Fruit fly (Drosophila melanogaster) whole organism, embryonic: Measurements from ENCODE around the gene pigs.
A peak's percentile ranks its signal among the peaks of the same experiment; 100 is the strongest.

ENCODE experiments used
- Abd-B ChIP-seq: fragments of 200-800 bp; sonication (Bioruptor generic); optimal IDR thresholded peaks from 2 replicates; lab custom pipeline; 2018; ENCODE audit warnings: missing biosample characterization, mild to moderate bottlenecking, missing genetic modification characterization, moderate library complexity
- BEAF-32 ChIP-seq: fragments of 200-800 bp; sonication (Bioruptor generic); optimal IDR thresholded peaks from 3 replicates; lab custom pipeline; 2017; ENCODE audit warnings: missing biosample characterization, missing genetic modification characterization, mild to moderate bottlenecking, moderate library complexity, missing genetic modification reagents
- Bdp1 ChIP-seq: fragments of 200-800 bp; sonication (Bioruptor generic); optimal IDR thresholded peaks from 3 replicates; lab custom pipeline; 2016; ENCODE audit warnings: missing biosample characterization, missing genetic modification characterization
- Bgb ChIP-seq: fragments of 200-800 bp; sonication (Bioruptor generic); IDR thresholded peaks from 2 replicates; pipeline ENCODE4 v1.3.6; 2022; ENCODE audit warnings: missing biosample characterization, missing genetic modification characterization; ENCODE audit not compliant: partially characterized antibody
- CG11085 ChIP-seq: fragments of 200-800 bp; sonication (Bioruptor generic); IDR thresholded peaks from 2 replicates; pipeline ENCODE4 v1.3.6; 2022; ENCODE audit warnings: missing biosample characterization, missing genetic modification characterization
- CG12659 ChIP-seq: fragments of 200-800 bp; sonication (Bioruptor generic); optimal IDR thresholded peaks from 3 replicates; lab custom pipeline; 2017; ENCODE audit warnings: mild to moderate bottlenecking, missing biosample characterization, missing genetic modification reagents, missing genetic modification characterization
- CG14710 ChIP-seq: fragments of 200-800 bp; sonication (Bioruptor generic); optimal IDR thresholded peaks from 3 replicates; lab custom pipeline; 2019; ENCODE audit warnings: missing biosample characterization, mild to moderate bottlenecking, missing genetic modification characterization, moderate library complexity
- CG2116 ChIP-seq: fragments of 200-800 bp; sonication (Bioruptor generic); optimal IDR thresholded peaks from 3 replicates; lab custom pipeline; 2018; ENCODE audit warnings: missing biosample characterization, mild to moderate bottlenecking, missing genetic modification characterization
- CG2712 ChIP-seq: fragments of 200-800 bp; optimal IDR thresholded peaks from 3 replicates; lab custom pipeline; 2019; ENCODE audit warnings: missing biosample characterization, mild to moderate bottlenecking, missing genetic modification characterization, moderate library complexity
- CG34224 ChIP-seq: fragments of 200-800 bp; sonication (Bioruptor generic); IDR thresholded peaks from 3 replicates; pipeline ENCODE4 v1.3.6; 2022; ENCODE audit warnings: missing biosample characterization, missing genetic modification characterization; ENCODE audit not compliant: partially characterized antibody
- CG34376 ChIP-seq: fragments of 200-800 bp; sonication (Bioruptor generic); optimal IDR thresholded peaks from 2 replicates; lab custom pipeline; 2018; ENCODE audit warnings: missing biosample characterization, mild to moderate bottlenecking, missing genetic modification characterization
- CG42726 ChIP-seq: fragments of 200-800 bp; sonication (Bioruptor generic); IDR thresholded peaks from 2 replicates; pipeline ENCODE4 v1.3.6; 2022; ENCODE audit warnings: missing biosample characterization, missing genetic modification characterization; ENCODE audit not compliant: partially characterized antibody
- CG6791 ChIP-seq: fragments of 200-800 bp; sonication (Bioruptor generic); IDR thresholded peaks from 3 replicates; pipeline ENCODE4 v1.3.6; 2022; ENCODE audit warnings: missing biosample characterization, missing genetic modification characterization; ENCODE audit not compliant: partially characterized antibody
- CG8290 ChIP-seq, 3 experiments: fragments of 200-800 bp; sonication (Bioruptor generic); optimal IDR thresholded peaks; 2 replicates each; lab custom pipeline; 2016 to 2019; ENCODE audit warnings: missing biosample characterization in 3 of 3, missing genetic modification characterization in 3 of 3, mild to moderate bottlenecking in 2 of 3, moderate library complexity in 1 of 3
- Ets97D ChIP-seq: fragments of 200-800 bp; sonication (Bioruptor generic); optimal IDR thresholded peaks from 3 replicates; lab custom pipeline; 2016; ENCODE audit warnings: missing biosample characterization, missing genetic modification characterization
- Fer1 ChIP-seq: fragments of 200-800 bp; sonication (Bioruptor generic); optimal IDR thresholded peaks from 2 replicates; lab custom pipeline; 2017; ENCODE audit warnings: missing biosample characterization, mild to moderate bottlenecking, missing genetic modification characterization
- Lhr ChIP-seq: fragments of 200-800 bp; sonication (Bioruptor generic); optimal IDR thresholded peaks from 3 replicates; lab custom pipeline; 2017; ENCODE audit warnings: mild to moderate bottlenecking, missing biosample characterization, missing genetic modification reagents, missing genetic modification characterization
- MBD-R2 ChIP-seq: fragments of 200-800 bp; sonication (Bioruptor generic); IDR thresholded peaks from 2 replicates; pipeline ENCODE4 v1.3.6; 2022; ENCODE audit warnings: missing biosample characterization, missing genetic modification characterization
- MESR4 ChIP-seq: fragments of 200-800 bp; sonication (Bioruptor generic); optimal IDR thresholded peaks from 2 replicates; lab custom pipeline; 2018; ENCODE audit warnings: missing biosample characterization, mild to moderate bottlenecking, missing genetic modification characterization, moderate library complexity
- Med ChIP-seq: fragments of 200-800 bp; sonication (Bioruptor generic); peaks from one replicate; lab custom pipeline; 2016; ENCODE audit warnings: missing biosample characterization, missing genetic modification characterization, mild to moderate bottlenecking, inconsistent platforms, moderate library complexity
- Myb ChIP-seq: fragments of 200-800 bp; sonication (Bioruptor generic); optimal IDR thresholded peaks from 2 replicates; lab custom pipeline; 2016; ENCODE audit warnings: missing biosample characterization, missing genetic modification characterization
- Pdp1 ChIP-seq, 2 experiments: fragments of 200-800 bp; sonication (Bioruptor generic); optimal IDR thresholded peaks; 3 replicates each; lab custom pipeline; 2016; ENCODE audit warnings: missing biosample characterization in 2 of 2, missing genetic modification characterization in 2 of 2, mild to moderate bottlenecking in 1 of 2, moderate library complexity in 1 of 2
- Scr ChIP-seq: fragments of 200-800 bp; sonication (Bioruptor generic); IDR thresholded peaks from 2 replicates; pipeline ENCODE4 v1.3.6; 2022; ENCODE audit warnings: missing biosample characterization, missing genetic modification characterization; ENCODE audit not compliant: partially characterized antibody
- Sry-δ ChIP-seq: fragments of 200-800 bp; sonication (Bioruptor generic); optimal IDR thresholded peaks from 2 replicates; lab custom pipeline; 2016; ENCODE audit warnings: missing biosample characterization, missing genetic modification characterization
- amos ChIP-seq: fragments of 200-800 bp; sonication (Bioruptor generic); IDR thresholded peaks from 2 replicates; pipeline ENCODE4 v1.3.6; 2022; ENCODE audit warnings: missing biosample characterization, missing genetic modification characterization; ENCODE audit not compliant: partially characterized antibody
- ato ChIP-seq: fragments of 200-800 bp; sonication (Bioruptor generic); IDR thresholded peaks from 2 replicates; pipeline ENCODE4 v1.3.6; 2022; ENCODE audit warnings: missing biosample characterization, missing genetic modification characterization; ENCODE audit not compliant: partially characterized antibody
- bowl ChIP-seq: fragments of 200-800 bp; sonication (Bioruptor generic); IDR thresholded peaks from 2 replicates; pipeline ENCODE4 v1.3.6; 2022; ENCODE audit warnings: missing biosample characterization, missing genetic modification characterization
- en ChIP-seq: fragments of 200-800 bp; sonication (Bioruptor generic); optimal IDR thresholded peaks from 2 replicates; lab custom pipeline; 2016; ENCODE audit warnings: missing biosample characterization, missing genetic modification characterization
- gcm2 ChIP-seq: fragments of 200-800 bp; sonication (Bioruptor generic); optimal IDR thresholded peaks from 2 replicates; lab custom pipeline; 2016; ENCODE audit warnings: missing biosample characterization, missing genetic modification characterization
- gfzf ChIP-seq: fragments of 200-800 bp; sonication (Bioruptor generic); optimal IDR thresholded peaks from 2 replicates; lab custom pipeline; 2016; ENCODE audit warnings: missing biosample characterization, mild to moderate bottlenecking, missing genetic modification characterization, moderate library complexity
- hth ChIP-seq: fragments of >200 bp; optimal IDR thresholded peaks from 2 replicates; lab custom pipeline; 2017; ENCODE audit warnings: inconsistent platforms
- insv ChIP-seq, 2 experiments: fragments of 200-800 bp; sonication (Bioruptor generic); optimal IDR thresholded peaks; 3 replicates each; lab custom pipeline; 2016 to 2018; ENCODE audit warnings: missing biosample characterization in 2 of 2, missing genetic modification characterization in 2 of 2
- kah ChIP-seq: fragments of 200-800 bp; sonication (Bioruptor generic); optimal IDR thresholded peaks from 2 replicates; lab custom pipeline; 2018; ENCODE audit warnings: missing biosample characterization, mild to moderate bottlenecking, missing genetic modification characterization
- knrl ChIP-seq: fragments of 200-800 bp; sonication (Bioruptor generic); IDR thresholded peaks from 3 replicates; pipeline ENCODE4 v1.3.6; 2022; ENCODE audit warnings: missing biosample characterization, missing genetic modification characterization; ENCODE audit not compliant: partially characterized antibody
- nerfin-2 ChIP-seq: fragments of 200-800 bp; sonication (Bioruptor generic); IDR thresholded peaks from 2 replicates; pipeline ENCODE4 v1.3.6; 2022; ENCODE audit warnings: missing biosample characterization, missing genetic modification characterization; ENCODE audit not compliant: partially characterized antibody
- onecut ChIP-seq: fragments of 200-800 bp; sonication (Bioruptor generic); IDR thresholded peaks from 2 replicates; pipeline ENCODE4 v1.3.6; 2022; ENCODE audit warnings: missing biosample characterization, missing genetic modification characterization
- org-1 ChIP-seq: fragments of 200-800 bp; sonication (Bioruptor generic); optimal IDR thresholded peaks from 2 replicates; lab custom pipeline; 2017; ENCODE audit warnings: missing biosample characterization, missing genetic modification characterization
- pfk ChIP-seq: fragments of 200-800 bp; sonication (Bioruptor generic); optimal IDR thresholded peaks from 2 replicates; lab custom pipeline; 2018; ENCODE audit warnings: missing biosample characterization, mild to moderate bottlenecking, missing genetic modification characterization, moderate library complexity
- pita ChIP-seq: fragments of 200-800 bp; sonication (Bioruptor generic); optimal IDR thresholded peaks from 2 replicates; lab custom pipeline; 2017; ENCODE audit warnings: missing biosample characterization, mild to moderate bottlenecking, missing genetic modification characterization
- sens ChIP-seq: fragments of 200-800 bp; sonication (Bioruptor generic); peaks from one replicate; lab custom pipeline; 2016; ENCODE audit warnings: missing biosample characterization, missing genetic modification characterization
- sna ChIP-seq: fragments of 200-800 bp; sonication (Bioruptor generic); IDR thresholded peaks from 2 replicates; pipeline ENCODE4 v1.3.6; 2022; ENCODE audit warnings: missing biosample characterization, missing genetic modification characterization; ENCODE audit not compliant: partially characterized antibody
- tap ChIP-seq: fragments of 200-800 bp; optimal IDR thresholded peaks from 3 replicates; lab custom pipeline; 2019; ENCODE audit warnings: missing biosample characterization, mild to moderate bottlenecking, missing genetic modification characterization, moderate library complexity
- tna ChIP-seq: fragments of 200-800 bp; sonication (Bioruptor generic); IDR thresholded peaks from 2 replicates; pipeline ENCODE4 v1.3.6; 2022; ENCODE audit warnings: missing biosample characterization, missing genetic modification characterization; ENCODE audit not compliant: partially characterized antibody
- trem ChIP-seq: fragments of 200-800 bp; optimal IDR thresholded peaks from 3 replicates; lab custom pipeline; 2019; ENCODE audit warnings: missing biosample characterization, mild to moderate bottlenecking, missing genetic modification characterization, moderate library complexity
- vnd ChIP-seq: fragments of 200-800 bp; sonication (Bioruptor generic); IDR thresholded peaks from 3 replicates; pipeline ENCODE4 v1.3.6; 2022; ENCODE audit warnings: missing biosample characterization, missing genetic modification characterization; ENCODE audit not compliant: partially characterized antibody

The pigs gene

DNA sequence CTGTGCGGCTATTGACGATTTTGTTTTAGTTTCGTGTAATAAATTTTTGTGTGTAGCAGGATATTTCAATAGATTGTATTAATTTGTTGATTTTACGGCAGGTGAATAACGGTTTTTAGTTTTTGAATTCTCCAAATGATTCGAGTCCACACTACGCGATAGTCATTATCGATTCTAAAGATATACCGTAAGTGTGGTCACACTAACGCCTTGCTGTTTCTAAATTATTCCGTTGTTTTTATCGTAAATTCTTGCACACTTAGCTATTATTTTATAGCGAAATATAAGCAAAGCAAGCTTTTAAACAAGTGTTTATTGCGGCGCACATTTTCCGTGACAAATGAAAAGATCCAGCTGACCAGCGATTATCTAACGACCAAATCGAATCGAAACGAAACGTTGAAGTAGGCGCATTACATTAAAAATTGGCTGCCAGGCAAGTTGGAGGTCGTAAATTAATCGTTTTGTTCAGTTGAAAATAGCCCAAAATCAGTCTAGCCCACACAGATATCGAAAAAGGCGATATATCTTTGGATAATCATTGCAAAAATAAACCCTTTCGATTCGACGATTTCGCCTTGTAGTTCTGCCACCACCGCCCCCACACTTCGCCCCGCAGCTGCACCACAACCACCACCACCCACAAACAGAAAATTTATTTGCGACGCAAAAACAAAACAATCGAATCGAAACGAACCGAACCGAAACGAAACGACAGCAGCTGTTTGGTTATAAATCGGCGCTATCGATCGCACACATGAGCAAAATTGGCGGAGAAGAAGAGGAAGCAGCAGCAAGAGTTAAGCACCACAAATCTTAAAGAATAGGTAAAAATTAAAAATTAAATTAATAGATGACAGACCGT is 84.0 kb downstream of the pigs start, which contains the start of gene Pink1:
Gene Pink1 (plus strand): TSS at position 164 of the 865 bp plus-strand sequence.
- TF ChIP-seq trem (tag; lab: Kevin White, UChicago) (peak; percentile 0), Myb (GFP tag; lab: Kevin White, UChicago) (peak; percentile 98), org-1 (GFP tag; lab: Kevin White, UChicago) (no peak), CG34224 (GFP tag; lab: Robert Waterston, UW) (peak; percentile 15; the same call in 2 of the 3 replicates), kah (GFP tag; lab: Kevin White, UChicago) (no peak), sens (GFP tag; lab: Kevin White, UChicago) (peak; percentile 54), pfk (GFP tag; lab: Kevin White, UChicago) (peak; percentile 96), bowl (no peak), CG11085 (GFP tag; lab: Robert Waterston, UW) (no peak), insv (GFP tag; optimal IDR thresholded peaks at IDR 0.05; lab: Kevin White, UChicago) (peak in 1 of 2 experiments; percentile 13), Bdp1 (GFP tag; lab: Kevin White, UChicago) (no peak), Scr (GFP tag; lab: Robert Waterston, UW) (peak; percentile 46), hth (lab: Kevin White, UChicago) (no peak), Abd-B (GFP tag; lab: Kevin White, UChicago) (peak; percentile 2), Fer1 (GFP tag; lab: Kevin White, UChicago) (peak; percentile 23), onecut (peak; percentile 44; the same call in 1 of the 2 replicates), MESR4 (GFP tag; lab: Kevin White, UChicago) (peak; percentile 53), Lhr (peak; percentile 1), Sry-δ (peak; percentile 66), gcm2 (no peak), gfzf (GFP tag; lab: Kevin White, UChicago) (peak; percentile 68), Bgb (GFP tag; lab: Robert Waterston, UW) (peak; percentile 59), CG42726 (GFP tag; lab: Robert Waterston, UW) (0 out of 2 replicates have a peak, but pooled peaks have one; percentile 27), CG6791 (GFP tag; lab: Robert Waterston, UW) (peak; percentile 60; the same call in 1 of the 3 replicates), CG8290 (GFP tag; optimal IDR thresholded peaks at IDR 0.05; lab: Kevin White, UChicago) (no peak), CG8290 (tag; optimal IDR thresholded peaks at IDR 0.05; lab: Kevin White, UChicago) (no peak), CG12659 (GFP tag; lab: Kevin White, UChicago) (peak; percentile 45), CG2712 (no peak), Ets97D (GFP tag; lab: Kevin White, UChicago) (peak; percentile 1), Med (GFP tag; lab: Kevin White, UChicago) (peak; percentile 59), CG14710 (peak; percentile 99), amos (GFP tag; lab: Robert Waterston, UW) (peak; percentile 64), Pdp1 (GFP tag; optimal IDR thresholded peaks at IDR 0.05; lab: Kevin White, UChicago) (peak in 1 of 2 experiments; percentile 40), sna (0 out of 2 replicates have a peak, but pooled peaks have one; percentile 34), ato (GFP tag; lab: Robert Waterston, UW) (peak; percentile 60; the same call in 1 of the 2 replicates), pita (GFP tag; lab: Kevin White, UChicago) (peak; percentile 42), en (GFP tag; lab: Kevin White, UChicago) (no peak), tap (tag; lab: Kevin White, UChicago) (no peak), knrl (GFP tag; lab: Robert Waterston, UW) (peak; percentile 57), tna (peak; percentile 24; the same call in 1 of the 2 replicates), vnd (GFP tag; lab: Robert Waterston, UW) (peak; percentile 15; the same call in 1 of the 3 replicates), CG2116 (GFP tag; lab: Kevin White, UChicago) (peak; percentile 51), MBD-R2 (GFP tag; lab: Robert Waterston, UW) (peak; percentile 35; the same call in 1 of the 2 replicates), BEAF-32 (GFP tag; lab: Kevin White, UChicago) (peak; percentile 72), nerfin-2 (peak; percentile 56), CG34376 (GFP tag; lab: Kevin White, UChicago) (peak; percentile 30)
